Worm (Caenorhabditis elegans) whole organism, L4 larva: ENCODE measurements around the gene zfp-1.
A peak's percentile ranks its signal among the peaks of the same experiment; 100 is the strongest.

Experiments used
- D1046.2 ChIP-seq: fragments of 200-800 bp; sonication (Bioruptor generic); IDR thresholded peaks from 2 replicates; pipeline ENCODE4 v1.3.6; 2022; ENCODE audit warnings: missing genetic modification characterization, missing compliant biosample characterization
- F10B5.3 ChIP-seq: sonication (generic microtip); optimal IDR thresholded peaks from 2 replicates; lab custom pipeline; 2016; ENCODE audit warnings: mild to moderate bottlenecking, missing genetic modification characterization, missing compliant biosample characterization
- F37D6.2 ChIP-seq: sonication (generic microtip); optimal IDR thresholded peaks from 2 replicates; lab custom pipeline; 2016; ENCODE audit warnings: mild to moderate bottlenecking, missing genetic modification characterization, missing compliant biosample characterization
- T20F7.1 ChIP-seq: fragments of 200-800 bp; sonication (Bioruptor generic); optimal IDR thresholded peaks from 2 replicates; lab custom pipeline; 2018; ENCODE audit warnings: mild to moderate bottlenecking, missing genetic modification characterization, missing compliant biosample characterization
- Y105C5A.15 ChIP-seq: fragments of 200-800 bp; sonication (Bioruptor generic); IDR thresholded peaks from 2 replicates; pipeline ENCODE4 v1.3.6; 2022; ENCODE audit warnings: missing genetic modification characterization, missing compliant biosample characterization
- ZK337.2 ChIP-seq: fragments of 200-800 bp; sonication (Bioruptor generic); IDR thresholded peaks from 2 replicates; pipeline ENCODE4 v1.3.6; 2022; ENCODE audit warnings: missing genetic modification reagents, missing genetic modification characterization, missing compliant biosample characterization
- ZK546.5 ChIP-seq, 2 experiments: sonication (generic microtip); optimal IDR thresholded peaks; 2 replicates each; lab custom pipeline; 2017; ENCODE audit warnings: missing biosample characterization in 2 of 2, missing genetic modification characterization in 2 of 2
- aha-1 ChIP-seq: fragments of 150-350 bp; peaks from one replicate; lab custom pipeline; 2014; ENCODE audit warnings: missing biosample characterization, missing genetic modification characterization
- ceh-62 ChIP-seq: sonication (generic microtip); optimal IDR thresholded peaks from 2 replicates; lab custom pipeline; 2017; ENCODE audit warnings: missing biosample characterization, missing genetic modification characterization
- ceh-82 ChIP-seq: sonication (generic microtip); optimal IDR thresholded peaks from 2 replicates; lab custom pipeline; 2017; ENCODE audit warnings: missing biosample characterization, missing genetic modification characterization
- daf-12 ChIP-seq: fragments of 150-350 bp; optimal IDR thresholded peaks from 2 replicates; lab custom pipeline; 2014; ENCODE audit warnings: missing biosample characterization, missing genetic modification reagents, missing genetic modification characterization
- daf-19 ChIP-seq: fragments of 200-800 bp; sonication (Bioruptor generic); conservative IDR thresholded peaks from 2 replicates; pipeline ENCODE4 v1.3.6; 2022; ENCODE audit warnings: missing genetic modification characterization, missing compliant biosample characterization
- dmd-6 ChIP-seq: fragments of 200-800 bp; sonication (Bioruptor generic); IDR thresholded peaks from 2 replicates; pipeline ENCODE4 v1.3.6; 2022; ENCODE audit warnings: missing genetic modification reagents, missing genetic modification characterization, missing compliant biosample characterization
- dmd-9 ChIP-seq: fragments of 200-800 bp; sonication (Bioruptor generic); IDR thresholded peaks from 2 replicates; pipeline ENCODE4 v1.3.6; 2022; ENCODE audit warnings: missing genetic modification reagents, missing genetic modification characterization, missing compliant biosample characterization
- fkh-10 ChIP-seq: fragments of 150-350 bp; optimal IDR thresholded peaks from 2 replicates; lab custom pipeline; 2014; ENCODE audit warnings: missing biosample characterization, missing genetic modification reagents, missing genetic modification characterization
- lin-38 ChIP-seq: fragments of 200-800 bp; sonication (Bioruptor generic); IDR thresholded peaks from 2 replicates; pipeline ENCODE4 v1.3.6; 2022; ENCODE audit warnings: missing genetic modification reagents, missing genetic modification characterization, missing compliant biosample characterization
- lin-39 ChIP-seq: fragments of 150-350 bp; optimal IDR thresholded peaks from 2 replicates; lab custom pipeline; 2014; ENCODE audit warnings: missing biosample characterization, missing genetic modification reagents, missing genetic modification characterization
- lsy-2 ChIP-seq, 2 experiments: fragments of 150-350 bp in 1 of 2; sonication (generic microtip) in 1 of 2; optimal IDR thresholded peaks; 2 replicates each; lab custom pipeline; 2014 to 2017; ENCODE audit warnings: missing biosample characterization in 2 of 2, missing genetic modification characterization in 2 of 2
- madf-9 ChIP-seq: fragments of 200-800 bp; sonication (Bioruptor generic); conservative IDR thresholded peaks from 2 replicates; pipeline ENCODE4 v1.3.6; 2022; ENCODE audit warnings: missing genetic modification reagents, missing genetic modification characterization, missing compliant biosample characterization
- mep-1 ChIP-seq: fragments of 150-350 bp; sonication (generic microtip); optimal IDR thresholded peaks from 3 replicates; lab custom pipeline; 2014; ENCODE audit warnings: missing biosample characterization, missing genetic modification characterization
- mes-2 ChIP-seq: sonication (generic microtip); optimal IDR thresholded peaks from 2 replicates; lab custom pipeline; 2016; ENCODE audit warnings: missing genotype, mild to moderate bottlenecking, missing genetic modification characterization, missing compliant biosample characterization; ENCODE audit not compliant: poor library complexity, severe bottlenecking
- mxl-2 ChIP-seq: fragments of 200-800 bp; sonication (Bioruptor generic); conservative IDR thresholded peaks from 2 replicates; pipeline ENCODE4 v1.3.6; 2022; ENCODE audit warnings: missing genetic modification reagents, missing genetic modification characterization, missing compliant biosample characterization
- mxl-3 ChIP-seq: fragments of 200-800 bp; sonication (Bioruptor generic); optimal IDR thresholded peaks from 2 replicates; lab custom pipeline; 2018; ENCODE audit warnings: mild to moderate bottlenecking, missing genetic modification characterization, missing compliant biosample characterization
- nhr-25 ChIP-seq: sonication (generic microtip); optimal IDR thresholded peaks from 2 replicates; lab custom pipeline; 2017; ENCODE audit warnings: missing genetic modification characterization, mild to moderate bottlenecking, missing compliant biosample characterization, antibody characterized with exemption, moderate library complexity, borderline replicate concordance; ENCODE audit not compliant: insufficient read depth
- nhr-28 ChIP-seq: fragments of 150-350 bp; optimal IDR thresholded peaks from 2 replicates; lab custom pipeline; 2014; ENCODE audit warnings: missing biosample characterization, missing genetic modification characterization
- nhr-48 ChIP-seq: sonication (generic microtip); optimal IDR thresholded peaks from 2 replicates; lab custom pipeline; 2016; ENCODE audit warnings: mild to moderate bottlenecking, missing genetic modification characterization, missing compliant biosample characterization
- nhr-6 ChIP-seq: fragments of 150-350 bp; optimal IDR thresholded peaks from 2 replicates; lab custom pipeline; 2014; ENCODE audit warnings: missing biosample characterization, missing genetic modification characterization
- nhr-76 ChIP-seq: fragments of 150-350 bp; optimal IDR thresholded peaks from 2 replicates; lab custom pipeline; 2014; ENCODE audit warnings: missing biosample characterization, missing genetic modification characterization
- php-3 ChIP-seq: fragments of 200-800 bp; sonication (Bioruptor generic); IDR thresholded peaks from 2 replicates; pipeline ENCODE4 v1.3.6; 2022; ENCODE audit warnings: missing genetic modification reagents, missing genetic modification characterization, missing compliant biosample characterization
- rbr-2 ChIP-seq: sonication (generic microtip); optimal IDR thresholded peaks from 2 replicates; lab custom pipeline; 2016; ENCODE audit warnings: missing genotype, missing genetic modification characterization, missing compliant biosample characterization
- sdz-12 ChIP-seq: fragments of 200-800 bp; sonication (Bioruptor generic); optimal IDR thresholded peaks from 2 replicates; lab custom pipeline; 2018; ENCODE audit warnings: mild to moderate bottlenecking, missing genetic modification characterization, missing compliant biosample characterization
- set-16 ChIP-seq: fragments of 200-800 bp; sonication (Bioruptor generic); IDR thresholded peaks from 2 replicates; pipeline ENCODE4 v1.3.6; 2022; ENCODE audit warnings: missing genetic modification reagents, missing genetic modification characterization, missing compliant biosample characterization
- tra-1 ChIP-seq: fragments of 200-800 bp; sonication (Bioruptor generic); IDR thresholded peaks from 2 replicates; pipeline ENCODE4 v1.3.6; 2022; ENCODE audit warnings: missing genetic modification reagents, missing genetic modification characterization, missing compliant biosample characterization
- unc-130 ChIP-seq: sonication (generic microtip); optimal IDR thresholded peaks from 2 replicates; lab custom pipeline; 2016; ENCODE audit warnings: missing genetic modification reagents, missing genetic modification characterization, missing compliant biosample characterization
- unc-62 ChIP-seq, 3 experiments: fragments of 150-350 bp in 1 of 3; sonication (generic microtip); optimal IDR thresholded peaks in 2 of 3; peaks in 1 of 3; 1 replicate in 1 of 3; 2 replicates in 2 of 3; lab custom pipeline; 2014 to 2017; ENCODE audit warnings: missing biosample characterization in 3 of 3, missing genetic modification characterization in 3 of 3, missing genetic modification reagents in 3 of 3, missing genotype in 1 of 3
- vab-7 ChIP-seq: fragments of 200-800 bp; sonication (Bioruptor generic); IDR thresholded peaks from 2 replicates; pipeline ENCODE4 v1.3.6; 2022; ENCODE audit warnings: missing genetic modification reagents, missing genetic modification characterization, missing compliant biosample characterization
- zag-1 ChIP-seq: fragments of 150-350 bp; optimal IDR thresholded peaks from 2 replicates; lab custom pipeline; 2014; ENCODE audit warnings: missing biosample characterization, missing genetic modification characterization
- zfp-2 ChIP-seq: sonication (generic microtip); optimal IDR thresholded peaks from 2 replicates; lab custom pipeline; 2016; ENCODE audit warnings: mild to moderate bottlenecking, missing genetic modification characterization, missing compliant biosample characterization
- zfp-3 ChIP-seq: fragments of 200-800 bp; sonication (Bioruptor generic); conservative IDR thresholded peaks from 2 replicates; pipeline ENCODE4 v1.3.6; 2022; ENCODE audit warnings: missing genetic modification reagents, missing genetic modification characterization, missing compliant biosample characterization
- zip-11 ChIP-seq: fragments of 200-800 bp; sonication (Bioruptor generic); IDR thresholded peaks from 2 replicates; pipeline ENCODE4 v1.3.6; 2022; ENCODE audit warnings: missing genetic modification characterization, missing compliant biosample characterization
- zip-2 ChIP-seq: fragments of 150-350 bp; optimal IDR thresholded peaks from 2 replicates; lab custom pipeline; 2014; ENCODE audit warnings: missing biosample characterization, missing genetic modification characterization

Gene zfp-1

DNA sequence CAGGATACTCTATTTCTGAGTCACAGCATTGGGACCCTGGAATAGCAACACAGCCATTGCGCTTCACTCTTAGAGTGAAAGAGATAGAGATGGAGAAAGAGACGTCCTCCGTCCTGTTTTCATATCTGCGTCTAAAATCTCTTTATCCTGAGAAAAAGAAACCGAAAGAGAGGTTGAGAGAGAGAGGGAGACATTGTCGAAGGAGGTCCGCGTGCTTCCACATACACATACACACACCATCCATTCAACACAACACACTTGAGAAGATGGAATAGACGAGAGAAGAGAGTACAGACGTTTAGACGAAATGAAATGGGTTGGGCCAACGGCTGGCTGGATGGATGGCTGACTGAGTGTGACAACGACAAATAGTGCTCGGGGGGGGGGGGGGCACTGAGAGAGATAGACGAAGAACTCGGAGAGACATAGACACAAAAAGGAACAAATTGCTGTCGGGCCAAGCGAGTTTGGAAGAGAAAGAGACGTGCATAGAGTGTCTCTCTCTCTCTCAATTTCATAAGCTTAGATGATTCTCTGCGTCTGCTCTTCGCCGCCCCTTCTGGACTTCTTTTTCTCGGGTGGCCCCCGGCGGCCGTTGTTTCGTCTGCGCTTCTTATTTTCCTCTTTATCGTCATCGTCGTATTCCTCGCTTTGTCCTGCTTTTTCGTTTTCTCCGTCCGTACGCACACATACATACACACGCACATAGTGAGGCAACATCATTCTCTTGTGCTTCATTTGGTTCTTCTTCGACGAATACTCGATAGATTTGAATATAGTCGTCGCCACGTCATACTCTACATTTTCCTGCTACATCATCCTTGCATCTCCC lies 8.8 kb downstream of the zfp-1 start, which contains the start of gene F54F2.6 (continued):
- peak; percentile 65 for TF ChIP-seq nhr-28
- no peak for TF ChIP-seq zip-11
- no peak for TF ChIP-seq F10B5.3
- no peak for TF ChIP-seq ZK546.5 (tag; optimal IDR thresholded peaks at IDR 0.05; lab: Kevin White, UChicago)
- 0 out of 2 replicates have a peak, but pooled peaks have one; percentile 66 for TF ChIP-seq D1046.2 (GFP tag; lab: Robert Waterston, UW)
- TF ChIP-seq php-3: no peak
- TF ChIP-seq dmd-9 (GFP tag; lab: Robert Waterston, UW): no peak
- TF ChIP-seq ZK337.2: peak; percentile 13; the same call in 1 of the 2 replicates
- TF ChIP-seq madf-9: 0 out of 2 replicates have a peak, but pooled peaks have one; percentile 4
- no peak for TF ChIP-seq nhr-76 (tag; lab: Kevin White, UChicago)
- TF ChIP-seq fkh-10 (GFP tag; lab: Kevin White, UChicago): peak; percentile 74
- TF ChIP-seq daf-19: no peak
- TF ChIP-seq nhr-48: peak; percentile 86
- TF ChIP-seq rbr-2 (tag; lab: Kevin White, UChicago): peak; percentile 93
- no peak for TF ChIP-seq lin-39 (tag; lab: Kevin White, UChicago)
- peak; percentile 67 for TF ChIP-seq tra-1 (GFP tag; lab: Robert Waterston, UW)
- TF ChIP-seq T20F7.1 (GFP tag; lab: Kevin White, UChicago): peak; percentile 82
- TF ChIP-seq Y105C5A.15 (GFP tag; lab: Robert Waterston, UW): no peak
- TF ChIP-seq zag-1 (tag; lab: Kevin White, UChicago): peak; percentile 59

ce11 chrIII:8800796-8801083 lies 9.4 kb downstream of the zfp-1 start:
- TF ChIP-seq nhr-28 (peak; percentile 56), ceh-82 (no peak), nhr-6 (peak; percentile 37), tra-1 (GFP tag; lab: Robert Waterston, UW) (no peak), nhr-25 (tag; lab: Kevin White, UChicago) (peak; percentile 17), dmd-6 (0 out of 2 replicates have a peak, but pooled peaks have one; percentile 7), mes-2 (tag; lab: Kevin White, UChicago) (peak; percentile 18)

DNA sequence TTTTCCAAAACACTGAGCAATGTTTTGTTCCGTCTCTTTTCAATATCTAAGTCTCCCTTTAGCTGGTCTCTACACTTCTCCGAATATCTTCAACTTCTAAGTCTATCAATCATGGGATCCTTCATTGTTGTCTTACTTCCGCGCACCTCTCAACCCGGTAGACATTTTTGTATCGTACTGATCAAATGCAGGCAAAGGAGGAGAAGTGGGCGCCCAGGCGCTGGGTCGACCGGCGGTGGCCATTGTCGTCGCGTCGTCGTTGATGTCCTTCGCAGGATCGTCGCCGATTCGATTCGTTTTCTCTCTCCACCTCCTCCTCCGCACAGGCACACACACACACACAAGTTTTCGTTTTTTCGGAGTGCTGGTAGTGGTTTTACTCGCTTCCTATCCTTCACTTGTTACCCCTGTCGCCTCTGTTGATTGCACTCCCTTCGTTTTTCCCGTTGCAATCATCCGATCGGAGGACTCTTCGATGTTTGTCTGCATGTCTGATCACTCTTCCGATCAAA lies 10.1 kb downstream of the zfp-1 start:
- TF ChIP-seq zfp-2 (tag; lab: Kevin White, UChicago) (no peak), mxl-2 (GFP tag; lab: Robert Waterston, UW) (0 out of 2 replicates have a peak, but pooled peaks have one; percentile 39), lin-38 (no peak), set-16 (GFP tag; lab: Robert Waterston, UW) (peak; percentile 78; the same call in 1 of the 2 replicates), unc-62 (GFP tag; optimal IDR thresholded peaks at IDR 0.05 in 1 of 2; lab: Kevin White, UChicago) (peak in 1 of 2 experiments; percentile 40), unc-62 (tag; optimal IDR thresholded peaks at IDR 0.05; lab: Kevin White, UChicago) (no peak), aha-1 (tag; lab: Kevin White, UChicago) (peak; percentile 94), daf-12 (tag; lab: Kevin White, UChicago) (no peak)

- TF ChIP-seq zfp-3 (GFP tag; lab: Robert Waterston, UW): peak; percentile 59; the same call in 1 of the 2 replicates
- TF ChIP-seq mxl-3 (GFP tag; lab: Kevin White, UChicago): peak; percentile 86
- peak; percentile 43 to 100 for TF ChIP-seq unc-62 (GFP tag; optimal IDR thresholded peaks at IDR 0.05 in 1 of 2; lab: Kevin White, UChicago)
- TF ChIP-seq unc-62 (tag; optimal IDR thresholded peaks at IDR 0.05; lab: Kevin White, UChicago): peak; percentile 60
- TF ChIP-seq lsy-2 (tag; optimal IDR thresholded peaks at IDR 0.05; lab: Kevin White, UChicago): peak; percentile 92 to 94
- TF ChIP-seq sdz-12: no peak
- peak; percentile 97 for TF ChIP-seq mep-1 (tag; lab: Kevin White, UChicago)
- no peak for TF ChIP-seq vab-7 (GFP tag; lab: Robert Waterston, UW)
- no peak for TF ChIP-seq ceh-62 (tag; lab: Kevin White, UChicago)
- TF ChIP-seq zfp-2 (tag; lab: Kevin White, UChicago): no peak
- TF ChIP-seq daf-19: 0 out of 2 replicates have a peak, but pooled peaks have one; percentile 58
- TF ChIP-seq zip-2 (tag; lab: Kevin White, UChicago): no peak
- no peak for TF ChIP-seq ZK546.5 (tag; optimal IDR thresholded peaks at IDR 0.05; lab: Kevin White, UChicago)
- peak; percentile 69 for TF ChIP-seq F10B5.3
- TF ChIP-seq F37D6.2 (tag; lab: Kevin White, UChicago): peak; percentile 82
- TF ChIP-seq unc-130 (GFP tag; lab: Kevin White, UChicago): peak; percentile 27
These were observed 10.8 kb downstream of the zfp-1 start for ce11 chrIII:8801864-8802818.
